Worm (Caenorhabditis elegans) whole organism, L3 larva: ENCODE results near the gene Y37E11AL.12.
A peak's percentile ranks its signal among the peaks of the same experiment; 100 is the strongest.

Experiments
- R02D3.7 ChIP-seq: fragments of 150-350 bp; optimal IDR thresholded peaks from 2 replicates; lab custom pipeline; 2014; ENCODE audit warnings: missing biosample characterization, missing genetic modification characterization
- ZK546.5 ChIP-seq: sonication (generic microtip); optimal IDR thresholded peaks from 2 replicates; lab custom pipeline; 2017; ENCODE audit warnings: missing biosample characterization, missing genetic modification characterization
- ama-1 ChIP-seq: fragments of 150-350 bp; optimal IDR thresholded peaks from 2 replicates; lab custom pipeline; 2018
- ceh-16 ChIP-seq: sonication (generic microtip); optimal IDR thresholded peaks from 2 replicates; lab custom pipeline; 2017; ENCODE audit warnings: missing biosample characterization, missing genetic modification characterization
- ceh-28 ChIP-seq: fragments of 150-350 bp; optimal IDR thresholded peaks from 2 replicates; lab custom pipeline; 2014; ENCODE audit warnings: missing biosample characterization, missing genetic modification reagents, missing genetic modification characterization
- ceh-82 ChIP-seq: fragments of 150-350 bp; optimal IDR thresholded peaks from 2 replicates; lab custom pipeline; 2014; ENCODE audit warnings: missing biosample characterization, missing genetic modification characterization
- ceh-9 ChIP-seq: sonication (generic microtip); optimal IDR thresholded peaks from 2 replicates; lab custom pipeline; 2018; ENCODE audit warnings: missing biosample characterization, missing genetic modification characterization
- daf-12 ChIP-seq: fragments of 150-350 bp; optimal IDR thresholded peaks from 2 replicates; lab custom pipeline; 2014; ENCODE audit warnings: missing biosample characterization, missing genetic modification reagents, missing genetic modification characterization
- egl-27 ChIP-seq: sonication (generic microtip); optimal IDR thresholded peaks from 4 replicates; lab custom pipeline; 2017; ENCODE audit warnings: missing biosample characterization, missing genetic modification reagents, missing genetic modification characterization
- egl-5 ChIP-seq: fragments of 150-350 bp; optimal IDR thresholded peaks from 2 replicates; lab custom pipeline; 2017; ENCODE audit warnings: missing biosample characterization, missing genetic modification reagents, missing genetic modification characterization, inconsistent platforms
- elt-1 ChIP-seq: fragments of 150-350 bp; optimal IDR thresholded peaks from 2 replicates; lab custom pipeline; 2014; ENCODE audit warnings: missing biosample characterization, missing genetic modification characterization
- elt-2 ChIP-seq: sonication (generic microtip); optimal IDR thresholded peaks from 2 replicates; lab custom pipeline; 2016; ENCODE audit warnings: missing genetic modification reagents, mild to moderate bottlenecking, missing genetic modification characterization, missing compliant biosample characterization
- elt-3 ChIP-seq, 3 experiments: fragments of 150-350 bp in 1 of 3; sonication (generic microtip) in 2 of 3; optimal IDR thresholded peaks; 2 replicates in 2 of 3; 4 replicates in 1 of 3; lab custom pipeline; 2014 to 2017; ENCODE audit warnings: missing biosample characterization in 3 of 3, missing genetic modification characterization in 3 of 3
- eor-1 ChIP-seq, 2 experiments: fragments of 150-350 bp; optimal IDR thresholded peaks; 2 replicates each; lab custom pipeline; 2014 to 2018; ENCODE audit warnings: missing biosample characterization in 2 of 2, missing genetic modification characterization in 2 of 2
- fkh-10 ChIP-seq: sonication (generic microtip); optimal IDR thresholded peaks from 2 replicates; lab custom pipeline; 2017; ENCODE audit warnings: missing biosample characterization, missing genetic modification reagents, missing genetic modification characterization
- fkh-2 ChIP-seq: fragments of 150-350 bp; optimal IDR thresholded peaks from 2 replicates; lab custom pipeline; 2014; ENCODE audit warnings: missing biosample characterization, missing genetic modification reagents, missing genetic modification characterization
- fos-1 ChIP-seq: fragments of 150-350 bp; optimal IDR thresholded peaks from 2 replicates; lab custom pipeline; 2014; ENCODE audit warnings: missing biosample characterization, missing genetic modification characterization
- hmg-11 ChIP-seq: sonication (generic microtip); optimal IDR thresholded peaks from 2 replicates; lab custom pipeline; 2016; ENCODE audit warnings: missing genetic modification characterization, missing compliant biosample characterization
- jun-1 ChIP-seq: fragments of 150-350 bp; optimal IDR thresholded peaks from 2 replicates; lab custom pipeline; 2014; ENCODE audit warnings: missing biosample characterization, missing genetic modification reagents, missing genetic modification characterization
- lsy-12 ChIP-seq: sonication (generic microtip); optimal IDR thresholded peaks from 2 replicates; lab custom pipeline; 2016; ENCODE audit warnings: mild to moderate bottlenecking, missing genetic modification characterization, missing compliant biosample characterization
- mdl-1 ChIP-seq: fragments of 150-350 bp; optimal IDR thresholded peaks from 2 replicates; lab custom pipeline; 2014; ENCODE audit warnings: missing biosample characterization, missing genetic modification characterization
- mml-1 ChIP-seq: fragments of 150-350 bp; sonication (generic microtip); optimal IDR thresholded peaks from 3 replicates; lab custom pipeline; 2014; ENCODE audit warnings: missing biosample characterization, missing genetic modification characterization
- nfya-1 ChIP-seq: sonication (generic microtip); optimal IDR thresholded peaks from 2 replicates; lab custom pipeline; 2017; ENCODE audit warnings: missing genetic modification characterization, mild to moderate bottlenecking, missing compliant biosample characterization, antibody characterized with exemption, moderate library complexity; ENCODE audit not compliant: insufficient read depth
- nhr-11 ChIP-seq: fragments of 150-350 bp; optimal IDR thresholded peaks from 2 replicates; lab custom pipeline; 2014; ENCODE audit warnings: missing biosample characterization, missing genetic modification characterization
- nhr-12 ChIP-seq: fragments of 150-350 bp; optimal IDR thresholded peaks from 2 replicates; lab custom pipeline; 2014; ENCODE audit warnings: missing biosample characterization, missing genetic modification characterization
- nhr-23 ChIP-seq: fragments of 150-350 bp; optimal IDR thresholded peaks from 2 replicates; lab custom pipeline; 2014; ENCODE audit warnings: missing biosample characterization, missing genetic modification reagents, missing genetic modification characterization
- nhr-25 ChIP-seq: sonication (generic microtip); optimal IDR thresholded peaks from 2 replicates; lab custom pipeline; 2017; ENCODE audit warnings: missing biosample characterization, missing genetic modification characterization
- nhr-28 ChIP-seq: fragments of 150-350 bp; optimal IDR thresholded peaks from 2 replicates; lab custom pipeline; 2014; ENCODE audit warnings: missing biosample characterization, missing genetic modification characterization
- nhr-67 ChIP-seq: fragments of 150-350 bp; optimal IDR thresholded peaks from 2 replicates; lab custom pipeline; 2014; ENCODE audit warnings: missing biosample characterization, missing genetic modification characterization
- nhr-76 ChIP-seq: fragments of 150-350 bp; sonication (generic microtip); optimal IDR thresholded peaks from 5 replicates; lab custom pipeline; 2014; ENCODE audit warnings: missing biosample characterization, missing genetic modification characterization
- nhr-77 ChIP-seq: fragments of 150-350 bp; optimal IDR thresholded peaks from 2 replicates; lab custom pipeline; 2014; ENCODE audit warnings: missing biosample characterization, missing genetic modification characterization
- pha-4 ChIP-seq: fragments of 150-350 bp; optimal IDR thresholded peaks from 2 replicates; lab custom pipeline; 2014; ENCODE audit warnings: missing biosample characterization, missing genetic modification reagents, missing genetic modification characterization
- pqm-1 ChIP-seq: fragments of 150-350 bp; optimal IDR thresholded peaks from 2 replicates; lab custom pipeline; 2017; ENCODE audit warnings: missing biosample characterization, missing genetic modification characterization, inconsistent platforms
- sea-2 ChIP-seq: fragments of 150-350 bp; sonication (generic microtip); optimal IDR thresholded peaks from 4 replicates; lab custom pipeline; 2014; ENCODE audit warnings: missing biosample characterization, missing genetic modification reagents, missing genetic modification characterization
- skn-1 ChIP-seq: fragments of 150-350 bp; optimal IDR thresholded peaks from 2 replicates; lab custom pipeline; 2014; ENCODE audit warnings: missing biosample characterization, missing genetic modification characterization
- snpc-4 ChIP-seq: fragments of 150-350 bp; optimal IDR thresholded peaks from 2 replicates; lab custom pipeline; 2014; ENCODE audit warnings: missing biosample characterization, missing genetic modification characterization
- tbx-2 ChIP-seq: sonication (generic microtip); optimal IDR thresholded peaks from 2 replicates; lab custom pipeline; 2016; ENCODE audit warnings: mild to moderate bottlenecking, missing genetic modification characterization, missing compliant biosample characterization
- unc-62 ChIP-seq: fragments of 150-350 bp; sonication (generic microtip); optimal IDR thresholded peaks from 4 replicates; lab custom pipeline; 2014; ENCODE audit warnings: missing biosample characterization, missing genetic modification reagents, missing genetic modification characterization
- zag-1 ChIP-seq: fragments of 150-350 bp; optimal IDR thresholded peaks from 2 replicates; lab custom pipeline; 2014; ENCODE audit warnings: missing biosample characterization, missing genetic modification characterization
- ztf-4 ChIP-seq: fragments of 150-350 bp; optimal IDR thresholded peaks from 2 replicates; lab custom pipeline; 2014; ENCODE audit warnings: missing biosample characterization, missing genetic modification characterization

The Y37E11AL.12 gene

ce11 chrIV:3701892-3702291 is at the start of gene Y37E11AL.12:
TSS of gene Y37E11AL.12 (minus strand) at chrIV:3701992.
- TF ChIP-seq fkh-2 (tag; lab: Kevin White, UChicago) (no peak), sea-2 (GFP tag; lab: Kevin White, UChicago) (no peak), elt-2 (tag; lab: Kevin White, UChicago) (no peak), mml-1 (tag; lab: Kevin White, UChicago) (no peak), jun-1 (tag; lab: Kevin White, UChicago) (no peak), tbx-2 (tag; lab: Kevin White, UChicago) (no peak), daf-12 (no peak), elt-1 (no peak), pha-4 (tag; lab: Kevin White, UChicago) (no peak), hmg-11 (tag; lab: Kevin White, UChicago) (no peak), nhr-25 (no peak)
- TF ChIP-seq, all 47 proteins: peak for 0

ce11 chrIV:3751001-3751400 is 49.2 kb upstream of the Y37E11AL.12 start, which contains the start of gene ugt-45:
TSS of gene ugt-45 (minus strand) at chrIV:3751101.
- TF ChIP-seq fos-1, result no peak
- TF ChIP-seq unc-62, result no peak
- no peak for TF ChIP-seq fkh-2 (tag; lab: Kevin White, UChicago)
- TF ChIP-seq zag-1, result no peak
- TF ChIP-seq tbx-2 (tag; lab: Kevin White, UChicago), result no peak
- no peak for TF ChIP-seq ZK546.5 (tag; lab: Kevin White, UChicago)
- no peak for TF ChIP-seq ztf-4
- no peak for TF ChIP-seq skn-1 (tag; lab: Kevin White, UChicago)
- no peak for TF ChIP-seq pqm-1

ce11 chrIV:3745806-3746205 is 44.0 kb upstream of the Y37E11AL.12 start:
- TF ChIP-seq elt-3 (tag; optimal IDR thresholded peaks at IDR 0.05; lab: Kevin White, UChicago) (no peak), mml-1 (tag; lab: Kevin White, UChicago) (no peak), ceh-16 (tag; lab: Kevin White, UChicago) (no peak), elt-2 (tag; lab: Kevin White, UChicago) (no peak), ama-1 (lab: Kevin White, UChicago) (no peak), fos-1 (no peak), nfya-1 (no peak), pha-4 (tag; lab: Kevin White, UChicago) (no peak), nhr-23 (tag; lab: Kevin White, UChicago) (no peak), fkh-10 (GFP tag; lab: Kevin White, UChicago) (no peak), pqm-1 (no peak), R02D3.7 (tag; lab: Kevin White, UChicago) (no peak), nhr-28 (tag; lab: Kevin White, UChicago) (no peak), lsy-12 (tag; lab: Kevin White, UChicago) (no peak), jun-1 (tag; lab: Kevin White, UChicago) (no peak), ztf-4 (no peak)
- TF ChIP-seq, all 47 proteins: peak for 0

- TF ChIP-seq elt-2 (tag; lab: Kevin White, UChicago), result peak; percentile 25
- no peak for TF ChIP-seq hmg-11 (tag; lab: Kevin White, UChicago)
- no peak for TF ChIP-seq ceh-28
- TF ChIP-seq ceh-82 (tag; lab: Kevin White, UChicago), result no peak
- no peak for TF ChIP-seq nhr-23 (tag; lab: Kevin White, UChicago)
- TF ChIP-seq nhr-67 (tag; lab: Kevin White, UChicago), result no peak
- no peak for TF ChIP-seq snpc-4 (tag; lab: Kevin White, UChicago)
- no peak for TF ChIP-seq nhr-12 (tag; lab: Kevin White, UChicago)
- peak; percentile 22 for TF ChIP-seq pqm-1
- TF ChIP-seq jun-1 (tag; lab: Kevin White, UChicago), result no peak
Measured at ce11 chrIV:3743748-3744147, 42.0 kb upstream of the Y37E11AL.12 start, which contains the start of gene siah-1. TSS of gene siah-1 (plus strand) at chrIV:3744048.

- no peak for TF ChIP-seq unc-62
- TF ChIP-seq nfya-1, result peak; percentile 93
- TF ChIP-seq sea-2 (GFP tag; lab: Kevin White, UChicago), result no peak
- peak; percentile 90 for TF ChIP-seq hmg-11 (tag; lab: Kevin White, UChicago)
- peak; percentile 60 for TF ChIP-seq R02D3.7 (tag; lab: Kevin White, UChicago)
- peak; percentile 85 for TF ChIP-seq jun-1 (tag; lab: Kevin White, UChicago)
- no peak for TF ChIP-seq ceh-16 (tag; lab: Kevin White, UChicago)
- TF ChIP-seq daf-12, result no peak
- no peak for TF ChIP-seq nhr-28 (tag; lab: Kevin White, UChicago)
- peak; percentile 60 for TF ChIP-seq tbx-2 (tag; lab: Kevin White, UChicago)
- TF ChIP-seq nhr-76 (tag; lab: Kevin White, UChicago), result no peak
- TF ChIP-seq ceh-9 (tag; lab: Kevin White, UChicago), result no peak
- TF ChIP-seq snpc-4 (tag; lab: Kevin White, UChicago), result peak; percentile 36
- TF ChIP-seq eor-1 (tag; optimal IDR thresholded peaks at IDR 0.05; lab: Kevin White, UChicago), result no peak
- TF ChIP-seq ama-1 (lab: Kevin White, UChicago), result peak; percentile 31
- TF ChIP-seq elt-2 (tag; lab: Kevin White, UChicago), result peak; percentile 66
- TF ChIP-seq fos-1, result no peak
- TF ChIP-seq egl-27 (tag; lab: Kevin White, UChicago), result no peak
- no peak for TF ChIP-seq nhr-67 (tag; lab: Kevin White, UChicago)
- TF ChIP-seq nhr-12 (tag; lab: Kevin White, UChicago), result no peak
- no peak for TF ChIP-seq elt-1
- TF ChIP-seq skn-1 (tag; lab: Kevin White, UChicago), result peak; percentile 80
- peak; percentile 33 for TF ChIP-seq mdl-1 (tag; lab: Kevin White, UChicago)
- no peak for TF ChIP-seq ceh-82 (tag; lab: Kevin White, UChicago)
- TF ChIP-seq fkh-2 (tag; lab: Kevin White, UChicago), result no peak
- no peak for TF ChIP-seq zag-1
- TF ChIP-seq nhr-77 (tag; lab: Kevin White, UChicago), result peak; percentile 10
- peak; percentile 75 for TF ChIP-seq nhr-23 (tag; lab: Kevin White, UChicago)
- peak; percentile 86 for TF ChIP-seq egl-5
- TF ChIP-seq nhr-11 (tag; lab: Kevin White, UChicago), result no peak
- TF ChIP-seq pqm-1, result peak; percentile 72
Measured at ce11 chrIV:3742426-3742839, 40.6 kb upstream of the Y37E11AL.12 start.
